Worm (Caenorhabditis elegans) whole organism, late embryonic: ENCODE measurements around the gene inx-11.

Experiments used
- F13H6.1 ChIP-seq: sonication (generic microtip); optimal IDR thresholded peaks from 2 replicates; lab custom pipeline; 2016; ENCODE audit warnings: missing genetic modification characterization, missing compliant biosample characterization
- hlh-15 ChIP-seq: sonication (generic microtip); optimal IDR thresholded peaks from 2 replicates; lab custom pipeline; 2016; ENCODE audit warnings: missing genetic modification characterization, missing compliant biosample characterization
- nhr-11 ChIP-seq: fragments of 150-350 bp; optimal IDR thresholded peaks from 2 replicates; lab custom pipeline; 2014; ENCODE audit warnings: missing biosample characterization, missing genetic modification characterization
- ref-2 ChIP-seq: sonication (generic microtip); optimal IDR thresholded peaks from 2 replicates; lab custom pipeline; 2016; ENCODE audit warnings: missing genetic modification characterization, missing compliant biosample characterization
- unc-42 ChIP-seq: sonication (generic microtip); optimal IDR thresholded peaks from 2 replicates; lab custom pipeline; 2016; ENCODE audit warnings: missing genotype, missing genetic modification characterization, missing compliant biosample characterization
- unc-86 ChIP-seq: sonication (generic microtip); optimal IDR thresholded peaks from 2 replicates; lab custom pipeline; 2016; ENCODE audit warnings: missing genetic modification characterization, missing compliant biosample characterization

ce11 chrV:12531084-12531483 lies 44.0 kb downstream of the inx-11 start:
- TF ChIP-seq nhr-11 (tag; lab: Kevin White, UChicago) (no peak), unc-42 (tag; lab: Kevin White, UChicago) (no peak), hlh-15 (tag; lab: Kevin White, UChicago) (no peak), F13H6.1 (no peak), ref-2 (no peak), unc-86 (tag; lab: Kevin White, UChicago) (no peak)
